ENCODE assay signal across 2 worm cellular contexts in genomic region chrV:5763787-5764186, ce11.
TF ChIP-seq lines count a peak whose summit lies in the region.

TSS of gene pgph-3 (minus strand) at chrV:5763846.

TF ChIP-seq in whole organism, L1 larva, 84 proteins besides CTCF, POLR2A, EP300 and RAD21 (continued from another document):
- no peak for TF ChIP-seq pag-3 (tag; optimal IDR thresholded peaks at IDR 0.05; lab: Kevin White, UChicago; ENCODE audit: borderline replicate concordance, insufficient read depth)
- TF ChIP-seq ceh-8 (GFP tag; optimal IDR thresholded peaks at IDR 0.05; lab: Kevin White, UChicago), result no peak
- no peak for TF ChIP-seq mab-9 (GFP tag; IDR thresholded peaks at IDR 0.05; lab: Robert Waterston, UW)
- TF ChIP-seq ets-5 (GFP tag; IDR thresholded peaks at IDR 0.05; lab: Robert Waterston, UW), result no peak
- TF ChIP-seq ztf-11 (tag; optimal IDR thresholded peaks at IDR 0.05; lab: Kevin White, UChicago), result no peak
- peak; percentile 17 to 27 for TF ChIP-seq efl-1 (optimal IDR thresholded peaks at IDR 0.05; lab: Kevin White, UChicago)
- no peak for TF ChIP-seq efl-1 (GFP tag; optimal IDR thresholded peaks at IDR 0.05 in 1 of 2; lab: Kevin White, UChicago)
- TF ChIP-seq xbp-1 (tag; optimal IDR thresholded peaks at IDR 0.05; lab: Kevin White, UChicago), result no peak
- no peak for TF ChIP-seq ceh-90 (tag; optimal IDR thresholded peaks at IDR 0.05; lab: Kevin White, UChicago)
- TF ChIP-seq ces-1 (GFP tag; optimal IDR thresholded peaks at IDR 0.05; lab: Kevin White, UChicago), result no peak
- peak; percentile 59 for TF ChIP-seq blmp-1 (tag; optimal IDR thresholded peaks at IDR 0.05; lab: Kevin White, UChicago)
- TF ChIP-seq zip-4 (GFP tag; optimal IDR thresholded peaks at IDR 0.05; lab: Kevin White, UChicago), result no peak
- no peak for TF ChIP-seq F16B12.6 (tag; optimal IDR thresholded peaks at IDR 0.05; lab: Kevin White, UChicago)
- TF ChIP-seq mep-1 (tag; optimal IDR thresholded peaks at IDR 0.05; lab: Kevin White, UChicago), result peak; percentile 28
- no peak for TF ChIP-seq skn-1 (tag; optimal IDR thresholded peaks at IDR 0.05; lab: Kevin White, UChicago)
- TF ChIP-seq nhr-20 (tag; optimal IDR thresholded peaks at IDR 0.05; lab: Kevin White, UChicago), result peak; percentile 49
- TF ChIP-seq ceh-82 (tag; optimal IDR thresholded peaks at IDR 0.05; lab: Kevin White, UChicago), result no peak

TF ChIP-seq in whole organism, L4 larva, 104 proteins besides CTCF, POLR2A, EP300 and RAD21 (continued from another document):
- TF ChIP-seq mxl-3 (GFP tag; optimal IDR thresholded peaks at IDR 0.05; lab: Kevin White, UChicago) (peak; percentile 71), Y105C5A.15 (GFP tag; IDR thresholded peaks at IDR 0.05; lab: Robert Waterston, UW) (no peak), ces-1 (GFP tag; optimal IDR thresholded peaks at IDR 0.05; lab: Kevin White, UChicago) (no peak), fos-1 (tag; optimal IDR thresholded peaks at IDR 0.05; lab: Kevin White, UChicago) (no peak), nhr-11 (tag; optimal IDR thresholded peaks at IDR 0.05; lab: Kevin White, UChicago) (peak; percentile 32), unc-62 (GFP tag; optimal IDR thresholded peaks at IDR 0.05 in 1 of 2; lab: Kevin White, UChicago) (no peak), unc-62 (tag; optimal IDR thresholded peaks at IDR 0.05; lab: Kevin White, UChicago) (no peak), gei-8 (GFP tag; optimal IDR thresholded peaks at IDR 0.05; lab: Kevin White, UChicago) (peak; percentile 7), lin-38 (GFP tag; IDR thresholded peaks at IDR 0.05; lab: Robert Waterston, UW) (peak; percentile 38), D1046.2 (GFP tag; IDR thresholded peaks at IDR 0.05; lab: Robert Waterston, UW) (no peak), dve-1 (tag; optimal IDR thresholded peaks at IDR 0.05; lab: Kevin White, UChicago; ENCODE audit: insufficient read depth) (peak; percentile 94), mes-2 (tag; optimal IDR thresholded peaks at IDR 0.05; lab: Kevin White, UChicago; ENCODE audit: poor library complexity, severe bottlenecking) (no peak), lin-15B (tag; optimal IDR thresholded peaks at IDR 0.05; lab: Kevin White, UChicago) (no peak), F44E2.7 (GFP tag; IDR thresholded peaks at IDR 0.05; lab: Robert Waterston, UW) (no peak), daf-8 (GFP tag; IDR thresholded peaks at IDR 0.05; lab: Robert Waterston, UW) (no peak), nhr-111 (GFP tag; optimal IDR thresholded peaks at IDR 0.05; lab: Kevin White, UChicago) (no peak), rbr-2 (tag; optimal IDR thresholded peaks at IDR 0.05; lab: Kevin White, UChicago) (no peak), ZK337.2 (GFP tag; IDR thresholded peaks at IDR 0.05; lab: Robert Waterston, UW) (no peak), R02D3.7 (tag; optimal IDR thresholded peaks at IDR 0.05; lab: Kevin White, UChicago) (no peak), zip-2 (tag; optimal IDR thresholded peaks at IDR 0.05; lab: Kevin White, UChicago) (peak; percentile 19), zfp-3 (GFP tag; conservative IDR thresholded peaks at IDR 0.05; lab: Robert Waterston, UW) (peak; percentile 49; the same call in 1 of the 2 replicates), snpc-1.2 (GFP tag; IDR thresholded peaks at IDR 0.05; lab: Robert Waterston, UW) (no peak), nhr-6 (tag; optimal IDR thresholded peaks at IDR 0.05; lab: Kevin White, UChicago) (peak; percentile 49), Y5F2A.4 (GFP tag; optimal IDR thresholded peaks at IDR 0.05; lab: Kevin White, UChicago) (no peak), zag-1 (tag; optimal IDR thresholded peaks at IDR 0.05; lab: Kevin White, UChicago) (no peak), ZK546.5 (tag; optimal IDR thresholded peaks at IDR 0.05; lab: Kevin White, UChicago) (no peak), fkh-10 (GFP tag; optimal IDR thresholded peaks at IDR 0.05; lab: Kevin White, UChicago) (no peak), sdz-12 (GFP tag; optimal IDR thresholded peaks at IDR 0.05; lab: Kevin White, UChicago) (no peak), php-3 (GFP tag; IDR thresholded peaks at IDR 0.05; lab: Robert Waterston, UW) (peak; percentile 84), jun-1 (tag; optimal IDR thresholded peaks at IDR 0.05; lab: Kevin White, UChicago) (no peak), nhr-237 (tag; optimal IDR thresholded peaks at IDR 0.05; lab: Kevin White, UChicago) (no peak), pqm-1 (tag; optimal IDR thresholded peaks at IDR 0.05; lab: Kevin White, UChicago) (peak; percentile 59), dmd-9 (GFP tag; IDR thresholded peaks at IDR 0.05; lab: Robert Waterston, UW) (no peak), lin-39 (tag; optimal IDR thresholded peaks at IDR 0.05; lab: Kevin White, UChicago) (no peak), spr-3 (GFP tag; optimal IDR thresholded peaks at IDR 0.05; lab: Kevin White, UChicago) (no peak), mep-1 (tag; optimal IDR thresholded peaks at IDR 0.05; lab: Kevin White, UChicago) (peak; percentile 52), duxl-1 (tag; optimal IDR thresholded peaks at IDR 0.05; lab: Kevin White, UChicago; ENCODE audit: poor library complexity) (no peak), nhr-76 (tag; optimal IDR thresholded peaks at IDR 0.05; lab: Kevin White, UChicago) (peak; percentile 69), nhr-10 (tag; optimal IDR thresholded peaks at IDR 0.05; lab: Kevin White, UChicago) (peak; percentile 60), dmd-6 (GFP tag; IDR thresholded peaks at IDR 0.05; lab: Robert Waterston, UW) (peak; percentile 98), ztf-7 (tag; optimal IDR thresholded peaks at IDR 0.05; lab: Kevin White, UChicago) (peak; percentile 65), nhr-28 (tag; optimal IDR thresholded peaks at IDR 0.05; lab: Kevin White, UChicago) (peak; percentile 89), F37D6.2 (tag; optimal IDR thresholded peaks at IDR 0.05; lab: Kevin White, UChicago) (no peak), tra-1 (GFP tag; IDR thresholded peaks at IDR 0.05; lab: Robert Waterston, UW) (peak; percentile 67; the same call in 1 of the 2 replicates), saeg-2 (GFP tag; IDR thresholded peaks at IDR 0.05; lab: Robert Waterston, UW) (peak; percentile 77; the same call in 1 of the 2 replicates), hif-1 (tag; optimal IDR thresholded peaks at IDR 0.05; lab: Kevin White, UChicago) (peak in 1 of 2 experiments; percentile 41), zfp-2 (tag; optimal IDR thresholded peaks at IDR 0.05; lab: Kevin White, UChicago) (no peak), ceh-62 (tag; optimal IDR thresholded peaks at IDR 0.05; lab: Kevin White, UChicago) (no peak), cey-2 (tag; optimal IDR thresholded peaks at IDR 0.05; lab: Kevin White, UChicago; ENCODE audit: borderline replicate concordance, insufficient read depth) (peak; percentile 80), vab-7 (GFP tag; IDR thresholded peaks at IDR 0.05; lab: Robert Waterston, UW) (no peak), aly-2 (tag; optimal IDR thresholded peaks at IDR 0.05; lab: Kevin White, UChicago) (no peak), lir-3 (tag; optimal IDR thresholded peaks at IDR 0.05; lab: Kevin White, UChicago) (no peak), madf-9 (GFP tag; conservative IDR thresholded peaks at IDR 0.05; lab: Robert Waterston, UW) (0 out of 2 replicates have a peak, but pooled peaks have one; percentile 16)
